Fruit fly (Drosophila melanogaster): ENCODE measurements around the gene Set1.

DNA sequence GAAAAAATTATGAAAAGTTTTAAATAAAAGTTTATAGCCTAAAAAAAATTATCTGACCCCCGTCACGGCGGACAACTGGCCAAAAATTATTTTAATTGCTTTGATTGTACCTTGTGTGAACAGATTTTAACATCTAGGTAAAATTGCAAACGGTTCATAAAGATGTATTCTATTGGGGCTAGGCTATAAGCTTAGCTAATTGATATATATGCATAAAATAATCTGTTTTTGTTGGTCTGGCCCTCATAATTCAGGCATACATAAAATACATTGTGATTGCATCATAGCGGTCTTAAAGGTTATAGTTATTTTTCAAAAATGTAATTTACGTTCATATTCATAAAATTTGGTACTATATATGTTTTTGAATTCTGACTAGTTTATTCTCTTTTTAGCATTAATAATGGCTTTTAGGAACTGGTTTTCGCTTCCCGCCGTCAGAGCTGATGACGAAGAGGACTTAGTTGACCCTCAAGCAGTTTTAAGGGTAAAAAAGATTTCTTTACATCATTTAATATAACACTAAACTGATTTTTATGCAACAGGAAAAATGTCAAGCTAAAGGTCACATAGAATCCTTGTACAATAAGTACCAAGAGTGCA, 13.2 kb downstream of the Set1 start, which contains the start of gene UQCR-11:
- TF ChIP-seq toe (GFP tag; optimal IDR thresholded peaks at IDR 0.05) = peak; percentile 36
- TF ChIP-seq ovo (GFP tag; optimal IDR thresholded peaks at IDR 0.05) = no peak
- no peak for TF ChIP-seq Clk (GFP tag; optimal IDR thresholded peaks at IDR 0.05)
- TF ChIP-seq Hr96 (GFP tag; optimal IDR thresholded peaks at IDR 0.05) = no peak
- TF ChIP-seq CG1620 (GFP tag; optimal IDR thresholded peaks at IDR 0.05) = no peak
- TF ChIP-seq Crg-1 (GFP tag; optimal IDR thresholded peaks at IDR 0.05) = no peak
- no peak for TF ChIP-seq CG12768 (GFP tag; optimal IDR thresholded peaks at IDR 0.05)

All from whole organism, adult.